Worm (Caenorhabditis elegans): ENCODE measurements around the gene nlp-50.

- TF ChIP-seq T22C8.4 (GFP tag; IDR thresholded peaks at IDR 0.05) (no peak), klf-2 (GFP tag; conservative IDR thresholded peaks at IDR 0.05) (no peak), tab-1 (GFP tag; IDR thresholded peaks at IDR 0.05) (no peak), flt-1 (GFP tag; IDR thresholded peaks at IDR 0.05) (0 out of 2 replicates have a peak, but pooled peaks have one; percentile 18)
These were observed 43.7 kb downstream of the nlp-50 start for ce11 chrII:6808539-6808938.

Measured in whole organism, midembryonic.